Worm (Caenorhabditis elegans) whole organism, L4/young adult: ENCODE measurements around the gene srx-120.
"Not testable (repeated sequence)": the region's sequence is repeated elsewhere in the genome, so short reads cannot be mapped to it uniquely, and the experiment has no call there.

ENCODE experiments used
- dao-5 ChIP-seq: sonication (generic microtip); optimal IDR thresholded peaks from 2 replicates; lab custom pipeline; 2016; ENCODE audit warnings: missing genotype, missing genetic modification characterization, moderate library complexity, missing compliant biosample characterization
- him-1 ChIP-seq: sonication (generic microtip); optimal IDR thresholded peaks from 2 replicates; lab custom pipeline; 2016; ENCODE audit warnings: missing genotype, missing genetic modification reagents, missing genetic modification characterization, missing compliant biosample characterization

ce11 chrII:12541670-12542080 is 10.6 kb downstream of the srx-120 start:
- TF ChIP-seq him-1 (tag; lab: Kevin White, UChicago) = not testable (repeated sequence)
- peak; percentile 64 for TF ChIP-seq dao-5 (tag; lab: Kevin White, UChicago)
